Fruit fly (Drosophila melanogaster): ENCODE data around the gene CycD.

CycD gene

DNA sequence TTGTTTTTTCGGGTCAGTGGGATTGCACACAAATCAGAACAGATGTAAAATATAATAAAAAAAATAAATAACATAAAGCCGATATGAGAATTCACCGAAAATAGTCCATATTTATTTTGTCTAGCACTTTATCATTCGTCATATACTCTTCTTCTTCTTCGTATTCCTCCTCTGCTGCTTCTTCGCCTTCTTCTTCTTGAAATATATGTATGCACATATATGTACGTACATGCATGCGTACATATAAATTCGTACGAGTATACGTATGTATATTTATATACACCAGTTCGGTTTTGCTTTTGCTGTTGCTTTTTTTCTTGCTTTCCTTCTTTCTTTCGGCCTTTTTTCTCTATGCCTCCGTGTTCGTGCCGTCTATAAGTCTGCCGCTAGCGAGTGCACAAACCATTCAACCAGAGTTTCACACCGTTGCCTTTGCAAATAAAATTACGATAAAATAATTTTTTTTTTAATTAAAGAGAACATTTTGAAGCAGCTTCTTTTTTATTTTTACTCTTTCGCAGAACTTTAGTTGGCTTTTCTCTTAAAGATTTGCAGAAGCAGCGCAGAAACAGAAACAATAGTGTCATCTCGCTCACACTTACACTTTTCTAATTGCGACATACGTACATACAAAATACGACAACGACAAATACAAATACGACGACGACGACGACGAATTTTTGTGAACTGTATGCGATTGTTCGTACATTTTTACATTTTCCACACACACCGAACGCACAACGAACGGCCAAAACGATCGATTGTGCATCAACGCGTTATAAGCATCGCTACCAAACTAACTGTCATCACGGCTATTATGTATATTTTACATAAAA, 22.8 kb downstream of the CycD start (continued):
- TF ChIP-seq CG30431 (GFP tag; optimal IDR thresholded peaks at IDR 0.05): no peak
- TF ChIP-seq CG9437 (GFP tag; optimal IDR thresholded peaks at IDR 0.05): no peak
- peak; percentile 50 for TF ChIP-seq HmgZ (tag; optimal IDR thresholded peaks at IDR 0.05)
- TF ChIP-seq shn (GFP tag; optimal IDR thresholded peaks at IDR 0.05): no peak
- no peak for TF ChIP-seq CG12659 (GFP tag; optimal IDR thresholded peaks at IDR 0.05)
- no peak for TF ChIP-seq CG12104 (GFP tag; optimal IDR thresholded peaks at IDR 0.05)
- peak; percentile 72; the same call in 1 of the 4 replicates for TF ChIP-seq chinmo (GFP tag; IDR thresholded peaks at IDR 0.05; ENCODE audit: partially characterized antibody)
- no peak for TF ChIP-seq CG12769 (tag; optimal IDR thresholded peaks at IDR 0.05)
- no peak for TF ChIP-seq Opbp (GFP tag; IDR thresholded peaks at IDR 0.05; ENCODE audit: partially characterized antibody)
- TF ChIP-seq bab2 (GFP tag; optimal IDR thresholded peaks at IDR 0.05): no peak
- no peak for TF ChIP-seq ssp (GFP tag; IDR thresholded peaks at IDR 0.05)
- no peak for TF ChIP-seq slbo (GFP tag; IDR thresholded peaks at IDR 0.05)
- TF ChIP-seq z (GFP tag; IDR thresholded peaks at IDR 0.05): no peak
- TF ChIP-seq Bdp1 (GFP tag; optimal IDR thresholded peaks at IDR 0.05): no peak
- no peak for TF ChIP-seq Atf3 (GFP tag; optimal IDR thresholded peaks at IDR 0.05)
- no peak for TF ChIP-seq sna (GFP tag; IDR thresholded peaks at IDR 0.05; ENCODE audit: partially characterized antibody)
- TF ChIP-seq nau (GFP tag; optimal IDR thresholded peaks at IDR 0.05): no peak
- TF ChIP-seq CG2889 (GFP tag; IDR thresholded peaks at IDR 0.05): no peak
- TF ChIP-seq tna (GFP tag; IDR thresholded peaks at IDR 0.05; ENCODE audit: partially characterized antibody): no peak
- no peak for TF ChIP-seq CG13624 (GFP tag; optimal IDR thresholded peaks at IDR 0.05)
- TF ChIP-seq tin (GFP tag; optimal IDR thresholded peaks at IDR 0.05): no peak
- TF ChIP-seq Dll (GFP tag; IDR thresholded peaks at IDR 0.05; ENCODE audit: partially characterized antibody): peak; percentile 36; the same call in 1 of the 4 replicates
- TF ChIP-seq CG2712 (tag; optimal IDR thresholded peaks at IDR 0.05): peak; percentile 30
- no peak for TF ChIP-seq CG30020 (tag; optimal IDR thresholded peaks at IDR 0.05)
- TF ChIP-seq CG2199 (GFP tag; IDR thresholded peaks at IDR 0.05): 0 out of 3 replicates have a peak, but pooled peaks have one; percentile 62
- no peak for TF ChIP-seq CG17802 (tag; optimal IDR thresholded peaks at IDR 0.05)
- no peak for TF ChIP-seq Myb (GFP tag; optimal IDR thresholded peaks at IDR 0.05)
- no peak for TF ChIP-seq CG12236 (GFP tag; optimal IDR thresholded peaks at IDR 0.05)
- peak; percentile 85 for TF ChIP-seq zf30C (GFP tag; optimal IDR thresholded peaks at IDR 0.05)
- no peak for TF ChIP-seq az2 (GFP tag; optimal IDR thresholded peaks at IDR 0.05)
- peak; percentile 84 for TF ChIP-seq YL-1 (GFP tag; optimal IDR thresholded peaks at IDR 0.05)
- peak; percentile 100 for TF ChIP-seq psq (GFP tag; optimal IDR thresholded peaks at IDR 0.05)
- no peak for TF ChIP-seq CG9727 (GFP tag; optimal IDR thresholded peaks at IDR 0.05)
- TF ChIP-seq CG17612 (GFP tag; IDR thresholded peaks at IDR 0.05): no peak
- no peak for TF ChIP-seq Vsx1 (GFP tag; optimal IDR thresholded peaks at IDR 0.05)
- TF ChIP-seq CG12391 (tag; optimal IDR thresholded peaks at IDR 0.05): no peak
- no peak for TF ChIP-seq vfl (GFP tag; optimal IDR thresholded peaks at IDR 0.05)
- no peak for TF ChIP-seq seq (GFP tag; IDR thresholded peaks at IDR 0.05)
- no peak for TF ChIP-seq zfh1 (GFP tag; IDR thresholded peaks at IDR 0.05)
- TF ChIP-seq toy (GFP tag; IDR thresholded peaks at IDR 0.05): no peak
- TF ChIP-seq CG31441 (GFP tag; IDR thresholded peaks at IDR 0.05): no peak; the same call in 1 of the 2 replicates
- no peak for TF ChIP-seq Oli (tag; optimal IDR thresholded peaks at IDR 0.05)
- TF ChIP-seq CG8924 (tag; optimal IDR thresholded peaks at IDR 0.05): peak; percentile 13
- TF ChIP-seq CG15073 (GFP tag; optimal IDR thresholded peaks at IDR 0.05): no peak
- no peak for TF ChIP-seq CG9876 (GFP tag; optimal IDR thresholded peaks at IDR 0.05)
- TF ChIP-seq da (GFP tag; optimal IDR thresholded peaks at IDR 0.05): no peak
- TF ChIP-seq Mes4 (GFP tag; optimal IDR thresholded peaks at IDR 0.05): no peak
- no peak for TF ChIP-seq kni (GFP tag; optimal IDR thresholded peaks at IDR 0.05)
- TF ChIP-seq ac (GFP tag; optimal IDR thresholded peaks at IDR 0.05): no peak
- TF ChIP-seq sqz (GFP tag; optimal IDR thresholded peaks at IDR 0.05): peak; percentile 95

Measured in whole organism, embryonic.